Fruit fly (Drosophila melanogaster) whole organism, prepupa: ENCODE measurements around the gene CG44869.

ENCODE experiments used
- CG10669 ChIP-seq: fragments of 200-800 bp; sonication (Bioruptor generic); optimal IDR thresholded peaks from 3 replicates; lab custom pipeline; 2018; ENCODE audit warnings: missing biosample characterization, mild to moderate bottlenecking, missing genetic modification characterization, moderate library complexity
- CG11762 ChIP-seq: fragments of 200-800 bp; sonication (Bioruptor generic); optimal IDR thresholded peaks from 3 replicates; lab custom pipeline; 2016; ENCODE audit warnings: missing biosample characterization, missing genetic modification characterization; ENCODE audit not compliant: insufficient read depth
- CG1621 ChIP-seq: fragments of 200-800 bp; sonication (Bioruptor generic); optimal IDR thresholded peaks from 3 replicates; lab custom pipeline; 2018; ENCODE audit warnings: missing biosample characterization, mild to moderate bottlenecking, missing genetic modification characterization
- CG31627 ChIP-seq: fragments of 200-800 bp; sonication (Bioruptor generic); optimal IDR thresholded peaks from 3 replicates; lab custom pipeline; 2016; ENCODE audit warnings: missing biosample characterization, missing genetic modification characterization
- CG32006 ChIP-seq: fragments of 200-800 bp; sonication (Bioruptor generic); optimal IDR thresholded peaks from 3 replicates; lab custom pipeline; 2017; ENCODE audit warnings: missing biosample characterization, mild to moderate bottlenecking, missing genetic modification characterization
- CG3919 ChIP-seq: fragments of 200-800 bp; sonication (Bioruptor generic); optimal IDR thresholded peaks from 3 replicates; lab custom pipeline; 2016; ENCODE audit warnings: missing biosample characterization, missing genetic modification characterization
- CG4318 ChIP-seq: fragments of 200-800 bp; sonication (Bioruptor generic); optimal IDR thresholded peaks from 3 replicates; lab custom pipeline; 2017; ENCODE audit warnings: missing biosample characterization, mild to moderate bottlenecking, missing genetic modification characterization
- CG6163 ChIP-seq: fragments of 200-800 bp; sonication (Bioruptor generic); IDR thresholded peaks from 3 replicates; pipeline ENCODE4 v1.3.6; 2022; ENCODE audit warnings: missing biosample characterization, missing genetic modification characterization
- CG6276 ChIP-seq: fragments of 200-800 bp; sonication (Bioruptor generic); optimal IDR thresholded peaks from 2 replicates; lab custom pipeline; 2017; ENCODE audit warnings: missing biosample characterization, mild to moderate bottlenecking, missing genetic modification characterization
- CG6792 ChIP-seq: fragments of 200-800 bp; sonication (Bioruptor generic); optimal IDR thresholded peaks from 3 replicates; lab custom pipeline; 2016; ENCODE audit warnings: missing biosample characterization, missing genetic modification characterization
- CG6808 ChIP-seq: fragments of 200-800 bp; sonication (Bioruptor generic); optimal IDR thresholded peaks from 3 replicates; lab custom pipeline; 2017; ENCODE audit warnings: missing biosample characterization, missing genetic modification characterization, mild to moderate bottlenecking, moderate library complexity, missing genetic modification reagents
- CG8119 ChIP-seq: fragments of 200-800 bp; sonication (Bioruptor generic); IDR thresholded peaks from 3 replicates; pipeline ENCODE4 v1.3.6; 2022; ENCODE audit warnings: missing biosample characterization, missing genetic modification characterization
- CG8319 ChIP-seq: fragments of 200-800 bp; sonication (Bioruptor generic); optimal IDR thresholded peaks from 3 replicates; lab custom pipeline; 2016; ENCODE audit warnings: missing biosample characterization, missing genetic modification characterization
- CG9139 ChIP-seq: fragments of 200-800 bp; sonication (Bioruptor generic); optimal IDR thresholded peaks from 3 replicates; lab custom pipeline; 2017; ENCODE audit warnings: missing biosample characterization, mild to moderate bottlenecking, missing genetic modification characterization
- Eip75B ChIP-seq: fragments of 200-800 bp; sonication (Bioruptor generic); optimal IDR thresholded peaks from 3 replicates; lab custom pipeline; 2016; ENCODE audit warnings: missing biosample characterization, missing genetic modification characterization
- Eip78C ChIP-seq: fragments of 200-800 bp; sonication (Bioruptor generic); peaks from one replicate; lab custom pipeline; 2016; ENCODE audit warnings: missing biosample characterization, missing genetic modification characterization
- Ets21C ChIP-seq: fragments of 200-800 bp; sonication (Bioruptor generic); optimal IDR thresholded peaks from 3 replicates; lab custom pipeline; 2016; ENCODE audit warnings: missing biosample characterization, missing genetic modification characterization
- Gug ChIP-seq: fragments of 200-800 bp; sonication (Bioruptor generic); IDR thresholded peaks from 2 replicates; pipeline ENCODE4 v1.3.6; 2022; ENCODE audit warnings: missing biosample characterization, missing genetic modification characterization
- Hr39 ChIP-seq: fragments of 200-800 bp; sonication (Bioruptor generic); optimal IDR thresholded peaks from 2 replicates; lab custom pipeline; 2016; ENCODE audit warnings: missing biosample characterization, missing genetic modification characterization
- Hr4 ChIP-seq: fragments of 200-800 bp; sonication (Bioruptor generic); optimal IDR thresholded peaks from 3 replicates; lab custom pipeline; 2016; ENCODE audit warnings: missing biosample characterization, missing genetic modification characterization
- Lpt ChIP-seq: fragments of 200-800 bp; sonication (Bioruptor generic); optimal IDR thresholded peaks from 3 replicates; lab custom pipeline; 2016; ENCODE audit warnings: missing biosample characterization, missing genetic modification characterization
- Met ChIP-seq: fragments of 200-800 bp; sonication (Bioruptor generic); optimal IDR thresholded peaks from 3 replicates; lab custom pipeline; 2016; ENCODE audit warnings: missing biosample characterization, missing genetic modification characterization
- Smox ChIP-seq: fragments of 200-800 bp; sonication (Bioruptor generic); optimal IDR thresholded peaks from 3 replicates; lab custom pipeline; 2016; ENCODE audit warnings: missing biosample characterization, missing genetic modification characterization
- Sox102F ChIP-seq: fragments of 200-800 bp; sonication (Bioruptor generic); optimal IDR thresholded peaks from 2 replicates; lab custom pipeline; 2016; ENCODE audit warnings: missing biosample characterization, mild to moderate bottlenecking, missing genetic modification characterization
- Sox14 ChIP-seq: fragments of 200-800 bp; sonication (Bioruptor generic); optimal IDR thresholded peaks from 3 replicates; lab custom pipeline; 2016; ENCODE audit warnings: missing biosample characterization, missing genetic modification characterization
- Sox15 ChIP-seq: fragments of 200-800 bp; sonication (Bioruptor generic); optimal IDR thresholded peaks from 3 replicates; lab custom pipeline; 2016; ENCODE audit warnings: missing biosample characterization, missing genetic modification characterization
- achi ChIP-seq: fragments of 200-800 bp; sonication (Bioruptor generic); optimal IDR thresholded peaks from 3 replicates; lab custom pipeline; 2016; ENCODE audit warnings: missing biosample characterization, missing genetic modification characterization
- cyc ChIP-seq: fragments of 200-800 bp; sonication (Bioruptor generic); optimal IDR thresholded peaks from 3 replicates; lab custom pipeline; 2016; ENCODE audit warnings: missing biosample characterization, missing genetic modification characterization
- dac ChIP-seq: fragments of 200-800 bp; sonication (Bioruptor generic); optimal IDR thresholded peaks from 2 replicates; lab custom pipeline; 2017; ENCODE audit warnings: missing biosample characterization, mild to moderate bottlenecking, missing genetic modification characterization
- dsx ChIP-seq: fragments of 200-800 bp; optimal IDR thresholded peaks from 3 replicates; lab custom pipeline; 2019; ENCODE audit warnings: missing biosample characterization, mild to moderate bottlenecking, missing genetic modification characterization, moderate library complexity; ENCODE audit not compliant: poor library complexity, severe bottlenecking
- eg ChIP-seq: fragments of 200-800 bp; sonication (Bioruptor generic); IDR thresholded peaks from 3 replicates; pipeline ENCODE4 v1.3.6; 2022; ENCODE audit warnings: missing biosample characterization, missing genetic modification characterization
- esn ChIP-seq: fragments of 200-800 bp; sonication (Bioruptor generic); optimal IDR thresholded peaks from 2 replicates; lab custom pipeline; 2016; ENCODE audit warnings: missing biosample characterization, mild to moderate bottlenecking, missing genetic modification characterization, moderate library complexity
- fd85E ChIP-seq: fragments of 200-800 bp; sonication (Bioruptor generic); optimal IDR thresholded peaks from 3 replicates; lab custom pipeline; 2016; ENCODE audit warnings: missing biosample characterization, missing genetic modification characterization
- lz ChIP-seq: fragments of 200-800 bp; sonication (Bioruptor generic); optimal IDR thresholded peaks from 3 replicates; lab custom pipeline; 2016; ENCODE audit warnings: missing biosample characterization, missing genetic modification characterization
- pdm3 ChIP-seq: fragments of 200-800 bp; sonication (Bioruptor generic); optimal IDR thresholded peaks from 3 replicates; lab custom pipeline; 2016; ENCODE audit warnings: missing biosample characterization, missing genetic modification characterization
- spab ChIP-seq: fragments of 200-800 bp; sonication (Bioruptor generic); optimal IDR thresholded peaks from 2 replicates; lab custom pipeline; 2017; ENCODE audit warnings: missing biosample characterization, mild to moderate bottlenecking, missing genetic modification characterization, missing genetic modification reagents
- ss ChIP-seq, 2 experiments: fragments of 200-800 bp; sonication (Bioruptor generic); optimal IDR thresholded peaks; 2 replicates in 1 of 2; 3 replicates in 1 of 2; lab custom pipeline; 2017 to 2018; ENCODE audit warnings: mild to moderate bottlenecking in 2 of 2, missing biosample characterization in 2 of 2, missing genetic modification characterization in 2 of 2, moderate library complexity in 1 of 2
- svp ChIP-seq: fragments of 200-800 bp; sonication (Bioruptor generic); peaks from one replicate; lab custom pipeline; 2016; ENCODE audit warnings: missing biosample characterization, missing genetic modification characterization
- topi ChIP-seq: fragments of 200-800 bp; sonication (Bioruptor generic); optimal IDR thresholded peaks from 3 replicates; lab custom pipeline; 2016; ENCODE audit warnings: missing biosample characterization, missing genetic modification characterization
- vri ChIP-seq: fragments of 200-800 bp; sonication (Bioruptor generic); optimal IDR thresholded peaks from 3 replicates; lab custom pipeline; 2016; ENCODE audit warnings: missing biosample characterization, mild to moderate bottlenecking, missing genetic modification characterization

Gene CG44869

DNA sequence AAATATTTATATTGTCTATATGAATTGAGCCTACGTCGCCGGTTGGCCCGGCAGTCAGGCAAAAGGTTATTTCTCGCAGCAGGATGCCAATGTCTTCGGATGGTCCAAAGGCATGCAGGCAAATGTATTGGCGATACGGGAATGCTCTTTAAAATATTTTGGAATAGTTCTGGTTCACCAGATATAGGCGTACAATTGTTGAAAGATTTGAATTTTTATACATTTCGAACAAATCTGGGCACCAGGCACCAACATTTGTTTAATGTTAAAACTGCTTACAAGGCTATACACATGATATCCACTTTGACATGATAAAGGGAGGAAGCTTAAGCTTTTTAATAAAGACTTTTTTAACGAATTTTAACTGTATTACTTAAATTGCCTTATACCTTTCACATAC is 7.9 kb downstream of the CG44869 start (continued):
- no peak for TF ChIP-seq Ets21C (GFP tag; lab: Kevin White, UChicago)
- no peak for TF ChIP-seq Sox15 (GFP tag; lab: Kevin White, UChicago)
- no peak for TF ChIP-seq dac (GFP tag; lab: Kevin White, UChicago)

DNA sequence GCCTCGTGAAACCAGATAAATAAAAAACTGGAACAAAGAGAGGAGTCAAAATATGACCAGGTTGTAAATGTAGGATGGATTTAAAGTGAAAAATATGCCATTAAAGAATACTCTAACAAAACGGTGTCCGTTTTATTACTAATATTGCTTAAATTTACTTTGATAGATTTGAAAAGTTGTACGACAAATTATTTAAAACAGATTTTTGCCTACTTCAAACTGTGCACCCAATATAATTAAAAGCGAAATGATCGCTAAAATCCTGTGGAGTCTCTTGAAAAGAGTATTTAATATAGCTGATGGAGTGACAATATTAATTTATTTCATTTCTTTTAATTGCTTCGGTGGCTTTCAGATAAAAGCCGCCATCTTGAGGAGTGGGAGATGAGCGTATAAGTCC is 9.1 kb downstream of the CG44869 start:
- 0 out of 3 replicates have a peak, but pooled peaks have one; percentile 17 for TF ChIP-seq CG6163 (GFP tag; lab: Robert Waterston, UW)
- TF ChIP-seq Eip78C = peak; percentile 45
- TF ChIP-seq vri (GFP tag; lab: Kevin White, UChicago) = no peak
- TF ChIP-seq, all 60 proteins: peak for 2

DNA sequence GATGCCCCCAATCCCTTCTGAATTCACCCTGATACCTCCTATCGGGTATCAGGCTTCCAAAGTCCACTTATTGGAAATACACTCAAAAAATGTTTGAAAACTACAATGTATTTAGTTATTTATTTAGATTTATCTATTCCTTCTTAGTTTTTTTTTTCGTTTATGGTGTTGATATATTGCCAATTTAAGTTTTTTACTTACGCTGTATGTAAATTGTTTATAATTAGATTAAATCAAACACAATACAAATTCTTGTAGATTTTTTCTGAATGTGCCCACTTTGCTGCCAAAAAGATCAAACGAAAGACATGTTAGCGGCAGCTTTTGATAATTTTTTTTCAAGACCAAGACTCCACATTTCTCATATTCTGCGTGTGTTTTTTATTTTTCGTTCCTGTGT is 10.6 kb downstream of the CG44869 start:
- TF ChIP-seq CG6276 (GFP tag; lab: Kevin White, UChicago) (no peak), svp (GFP tag; lab: Kevin White, UChicago) (peak; percentile 81), Met (peak; percentile 73), lz (GFP tag; lab: Kevin White, UChicago) (peak; percentile 7), topi (GFP tag; lab: Kevin White, UChicago) (peak; percentile 41), Sox102F (GFP tag; lab: Kevin White, UChicago) (peak; percentile 6), Hr39 (GFP tag; lab: Kevin White, UChicago) (peak; percentile 22), esn (peak; percentile 46), vri (GFP tag; lab: Kevin White, UChicago) (peak; percentile 20), CG4318 (GFP tag; lab: Kevin White, UChicago) (no peak), Smox (GFP tag; lab: Kevin White, UChicago) (peak; percentile 20), CG31627 (GFP tag; lab: Kevin White, UChicago) (peak; percentile 6), CG8319 (GFP tag; lab: Kevin White, UChicago) (no peak)

DNA sequence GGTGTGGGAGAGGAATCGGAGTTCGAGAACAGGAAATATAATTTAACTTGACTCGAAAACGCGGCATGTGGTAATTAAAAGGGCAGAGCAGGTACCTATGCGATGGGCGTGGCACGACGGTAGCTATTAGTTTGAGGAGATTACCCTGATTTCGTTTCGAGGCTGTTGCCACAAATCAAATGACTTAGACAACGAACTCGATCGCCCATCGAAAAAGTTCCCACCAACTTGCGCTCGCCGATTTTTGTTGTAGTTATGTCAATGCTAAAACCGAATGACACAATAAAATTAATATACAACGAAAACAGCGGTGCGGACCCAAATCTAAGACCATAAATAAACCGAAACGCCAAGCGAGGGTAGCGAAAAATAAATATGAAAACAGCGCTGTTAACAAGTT is 11.1 kb downstream of the CG44869 start:
- no peak for TF ChIP-seq esn
- TF ChIP-seq Ets21C (GFP tag; lab: Kevin White, UChicago) = no peak
- TF ChIP-seq Hr4 (GFP tag; lab: Kevin White, UChicago) = no peak
- no peak for TF ChIP-seq CG9139 (GFP tag; lab: Kevin White, UChicago)
- no peak for TF ChIP-seq Eip78C
- TF ChIP-seq CG8319 (GFP tag; lab: Kevin White, UChicago) = no peak
- no peak for TF ChIP-seq CG1621
- TF ChIP-seq Gug = no peak
- no peak for TF ChIP-seq Hr39 (GFP tag; lab: Kevin White, UChicago)
- TF ChIP-seq cyc (GFP tag; lab: Kevin White, UChicago) = no peak
- TF ChIP-seq achi (GFP tag; lab: Kevin White, UChicago) = no peak
- TF ChIP-seq eg (GFP tag; lab: Robert Waterston, UW) = no peak
- no peak for TF ChIP-seq Sox14 (GFP tag; lab: Kevin White, UChicago)
- no peak for TF ChIP-seq CG6792
- no peak for TF ChIP-seq svp (GFP tag; lab: Kevin White, UChicago)
- no peak for TF ChIP-seq CG11762

DNA sequence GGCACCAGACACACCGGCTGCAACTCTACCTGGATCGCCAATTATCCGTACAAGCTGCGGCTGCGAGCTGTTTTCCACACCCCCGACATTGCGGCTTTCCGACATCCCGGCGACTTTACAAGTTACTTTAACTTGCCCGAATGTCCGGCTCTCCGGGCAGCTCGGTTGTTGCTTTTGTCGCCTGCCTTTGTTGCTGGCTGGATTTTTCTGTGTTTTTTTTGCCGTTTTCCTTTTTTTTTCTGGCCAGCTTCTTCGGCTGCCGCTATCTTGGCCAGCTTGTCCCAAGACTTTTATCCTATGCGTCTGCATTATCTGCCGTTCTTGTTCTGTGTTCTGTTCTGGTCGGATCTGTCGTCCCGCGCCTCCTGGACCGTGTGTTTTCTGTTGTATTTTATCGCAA is 12.2 kb downstream of the CG44869 start:
- TF ChIP-seq dsx (peak; percentile 17), dac (GFP tag; lab: Kevin White, UChicago) (no peak), Eip75B (no peak), CG9139 (GFP tag; lab: Kevin White, UChicago) (no peak), lz (GFP tag; lab: Kevin White, UChicago) (no peak), Met (no peak), Smox (GFP tag; lab: Kevin White, UChicago) (no peak), CG8119 (GFP tag; lab: Robert Waterston, UW) (no peak), CG6808 (GFP tag; lab: Kevin White, UChicago) (peak; percentile 33), CG32006 (GFP tag; lab: Kevin White, UChicago) (no peak), Hr39 (GFP tag; lab: Kevin White, UChicago) (no peak), CG6163 (GFP tag; lab: Robert Waterston, UW) (no peak), CG1621 (peak; percentile 69), fd85E (GFP tag; lab: Kevin White, UChicago) (no peak), spab (peak; percentile 18), Ets21C (GFP tag; lab: Kevin White, UChicago) (no peak), CG31627 (GFP tag; lab: Kevin White, UChicago) (no peak), svp (GFP tag; lab: Kevin White, UChicago) (no peak), CG3919 (GFP tag; lab: Kevin White, UChicago) (no peak), CG8319 (GFP tag; lab: Kevin White, UChicago) (no peak), Hr4 (GFP tag; lab: Kevin White, UChicago) (no peak), CG10669 (GFP tag; lab: Kevin White, UChicago) (no peak), ss (GFP tag; optimal IDR thresholded peaks at IDR 0.05; lab: Kevin White, UChicago) (peak; percentile 14 to 40), Lpt (GFP tag; lab: Kevin White, UChicago) (no peak), pdm3 (GFP tag; lab: Kevin White, UChicago) (no peak)
- TF ChIP-seq, all 60 proteins: peak for 5
